Fruit fly (Drosophila melanogaster) S2 (cell line): ENCODE results near the gene Prx1.

Source experiments
- CG8478 ChIP-seq: fragments of >200 bp; optimal IDR thresholded peaks from 2 replicates; lab custom pipeline; 2018
- CTCF ChIP-seq, 2 experiments: fragments of >200 bp; optimal IDR thresholded peaks; 2 replicates each; lab custom pipeline; 2018

dm6 chr3L:15187782-15188181 lies 19.9 kb upstream of the Prx1 start:
- TF ChIP-seq CTCF (optimal IDR thresholded peaks at IDR 0.05; lab: Kevin White, UChicago) (no peak), CG8478 (lab: Kevin White, UChicago) (no peak)
